Worm (Caenorhabditis elegans) whole organism, L1 larva: ENCODE data around the gene twk-45.

ENCODE experiments used
- C04F5.9 ChIP-seq: sonication (generic microtip); optimal IDR thresholded peaks from 2 replicates; lab custom pipeline; 2016; ENCODE audit warnings: missing genetic modification characterization, missing compliant biosample characterization
- C16A3.4 ChIP-seq: fragments of 150-350 bp; optimal IDR thresholded peaks from 2 replicates; lab custom pipeline; 2014; ENCODE audit warnings: missing biosample characterization, missing genetic modification characterization
- Y116A8C.19 ChIP-seq: sonication (generic microtip); optimal IDR thresholded peaks from 2 replicates; lab custom pipeline; 2016; ENCODE audit warnings: missing compliant biosample characterization, missing genetic modification characterization, borderline replicate concordance
- alr-1 ChIP-seq: fragments of 200-800 bp; sonication (Bioruptor generic); optimal IDR thresholded peaks from 2 replicates; lab custom pipeline; 2018; ENCODE audit warnings: borderline replicate concordance, mild to moderate bottlenecking, missing genetic modification characterization, missing compliant biosample characterization
- aly-2 ChIP-seq: fragments of 150-350 bp; optimal IDR thresholded peaks from 2 replicates; lab custom pipeline; 2014; ENCODE audit warnings: missing biosample characterization, missing genetic modification characterization
- ceh-90 ChIP-seq: sonication (generic microtip); optimal IDR thresholded peaks from 2 replicates; lab custom pipeline; 2016; ENCODE audit warnings: missing genetic modification characterization, missing compliant biosample characterization
- dpl-1 ChIP-seq, 3 experiments: fragments of 150-350 bp in 2 of 3; sonication (generic microtip) in 1 of 3; optimal IDR thresholded peaks; 2 replicates each; lab custom pipeline; 2014 to 2017; ENCODE audit warnings: missing biosample characterization in 3 of 3, missing genetic modification characterization in 3 of 3, missing genetic modification reagents in 3 of 3
- dsc-1 ChIP-seq: sonication (generic microtip); optimal IDR thresholded peaks from 2 replicates; lab custom pipeline; 2016; ENCODE audit warnings: mild to moderate bottlenecking, missing genetic modification characterization, missing compliant biosample characterization
- efl-1 ChIP-seq, 4 experiments: fragments of 150-350 bp; optimal IDR thresholded peaks in 3 of 4; peaks in 1 of 4; 1 replicate in 1 of 4; 2 replicates in 3 of 4; lab custom pipeline; 2014; ENCODE audit warnings: missing biosample characterization in 2 of 4, missing genetic modification characterization in 2 of 4, missing genetic modification reagents in 2 of 4
- efl-3 ChIP-seq: fragments of 200-800 bp; sonication (Bioruptor generic); optimal IDR thresholded peaks from 2 replicates; lab custom pipeline; 2018; ENCODE audit warnings: mild to moderate bottlenecking, missing genetic modification characterization, missing compliant biosample characterization
- elt-2 ChIP-seq: sonication (generic microtip); optimal IDR thresholded peaks from 2 replicates; lab custom pipeline; 2016; ENCODE audit warnings: missing genetic modification characterization, mild to moderate bottlenecking, inconsistent platforms, missing compliant biosample characterization, missing genetic modification reagents
- elt-3 ChIP-seq, 6 experiments: fragments of 150-350 bp in 1 of 6; sonication (generic microtip); optimal IDR thresholded peaks; 2 replicates each; lab custom pipeline; 2017 to 2018; ENCODE audit warnings: missing biosample characterization in 6 of 6, missing genetic modification characterization in 6 of 6, inconsistent platforms in 1 of 6
- ets-5 ChIP-seq: fragments of 200-800 bp; sonication (Bioruptor generic); IDR thresholded peaks from 2 replicates; pipeline ENCODE4 v1.3.6; 2022; ENCODE audit warnings: missing genetic modification characterization, missing compliant biosample characterization
- fkh-8 ChIP-seq: sonication (generic microtip); optimal IDR thresholded peaks from 2 replicates; lab custom pipeline; 2016; ENCODE audit warnings: mild to moderate bottlenecking, missing genetic modification characterization, missing compliant biosample characterization
- fos-1 ChIP-seq: fragments of 150-350 bp; optimal IDR thresholded peaks from 2 replicates; lab custom pipeline; 2014; ENCODE audit warnings: missing biosample characterization, missing genetic modification characterization
- grh-1 ChIP-seq: fragments of 200-800 bp; sonication (Bioruptor generic); IDR thresholded peaks from 2 replicates; pipeline ENCODE4 v1.3.6; 2022; ENCODE audit warnings: missing genetic modification reagents, missing genetic modification characterization, missing compliant biosample characterization
- hlh-17 ChIP-seq: fragments of 200-800 bp; sonication (Bioruptor generic); optimal IDR thresholded peaks from 2 replicates; lab custom pipeline; 2018; ENCODE audit warnings: missing genetic modification characterization, mild to moderate bottlenecking, missing compliant biosample characterization, moderate library complexity, borderline replicate concordance
- hpl-2 ChIP-seq: fragments of 150-350 bp; optimal IDR thresholded peaks from 2 replicates; lab custom pipeline; 2014; ENCODE audit warnings: missing biosample characterization, missing genetic modification reagents, missing genetic modification characterization
- irx-1 ChIP-seq: sonication (generic microtip); optimal IDR thresholded peaks from 2 replicates; lab custom pipeline; 2016; ENCODE audit warnings: missing genetic modification characterization, missing compliant biosample characterization
- jun-1 ChIP-seq: fragments of 150-350 bp; optimal IDR thresholded peaks from 2 replicates; lab custom pipeline; 2014; ENCODE audit warnings: missing biosample characterization, missing genetic modification reagents, missing genetic modification characterization
- lin-13 ChIP-seq: fragments of 150-350 bp; optimal IDR thresholded peaks from 2 replicates; lab custom pipeline; 2014; ENCODE audit warnings: missing biosample characterization, missing genetic modification reagents, missing genetic modification characterization
- lin-35 ChIP-seq, 2 experiments: fragments of 150-350 bp; optimal IDR thresholded peaks; 2 replicates each; lab custom pipeline; 2014; ENCODE audit warnings: missing biosample characterization in 2 of 2, missing genetic modification characterization in 2 of 2, missing genetic modification reagents in 2 of 2
- mab-9 ChIP-seq: fragments of 200-800 bp; sonication (Bioruptor generic); IDR thresholded peaks from 2 replicates; pipeline ENCODE4 v1.3.6; 2022; ENCODE audit warnings: missing genetic modification reagents, missing genetic modification characterization, missing compliant biosample characterization
- mep-1 ChIP-seq: fragments of 150-350 bp; optimal IDR thresholded peaks from 2 replicates; lab custom pipeline; 2014; ENCODE audit warnings: missing biosample characterization, missing genetic modification characterization
- nhr-12 ChIP-seq: sonication (generic microtip); optimal IDR thresholded peaks from 2 replicates; lab custom pipeline; 2017; ENCODE audit warnings: missing biosample characterization, missing genetic modification characterization
- nhr-20 ChIP-seq: sonication (generic microtip); optimal IDR thresholded peaks from 2 replicates; lab custom pipeline; 2016; ENCODE audit warnings: mild to moderate bottlenecking, missing genetic modification characterization, missing compliant biosample characterization
- nhr-47 ChIP-seq: sonication (generic microtip); optimal IDR thresholded peaks from 2 replicates; lab custom pipeline; 2016; ENCODE audit warnings: mild to moderate bottlenecking, missing genetic modification characterization, moderate library complexity, missing compliant biosample characterization
- nhr-71 ChIP-seq: sonication (generic microtip); optimal IDR thresholded peaks from 2 replicates; lab custom pipeline; 2016; ENCODE audit warnings: mild to moderate bottlenecking, missing genetic modification characterization, moderate library complexity, missing compliant biosample characterization
- nhr-76 ChIP-seq: sonication (generic microtip); optimal IDR thresholded peaks from 2 replicates; lab custom pipeline; 2017; ENCODE audit warnings: missing biosample characterization, missing genetic modification characterization
- pax-3 ChIP-seq: fragments of 200-800 bp; sonication (Bioruptor generic); optimal IDR thresholded peaks from 2 replicates; lab custom pipeline; 2018; ENCODE audit warnings: mild to moderate bottlenecking, missing genetic modification characterization, moderate library complexity, missing compliant biosample characterization
- pqm-1 ChIP-seq: sonication (generic microtip); optimal IDR thresholded peaks from 3 replicates; lab custom pipeline; 2017; ENCODE audit warnings: missing biosample characterization, missing genetic modification characterization
- rnt-1 ChIP-seq: sonication (generic microtip); optimal IDR thresholded peaks from 2 replicates; lab custom pipeline; 2016; ENCODE audit warnings: mild to moderate bottlenecking, missing genetic modification characterization, moderate library complexity, missing compliant biosample characterization
- skn-1 ChIP-seq: fragments of 150-350 bp; optimal IDR thresholded peaks from 2 replicates; lab custom pipeline; 2014; ENCODE audit warnings: missing biosample characterization, missing genetic modification characterization
- snpc-4 ChIP-seq: fragments of 150-350 bp; optimal IDR thresholded peaks from 2 replicates; lab custom pipeline; 2014; ENCODE audit warnings: missing biosample characterization, missing genetic modification characterization
- snu-23 ChIP-seq: sonication (generic microtip); optimal IDR thresholded peaks from 2 replicates; lab custom pipeline; 2016; ENCODE audit warnings: missing genetic modification characterization, missing compliant biosample characterization
- sox-4 ChIP-seq: sonication (generic microtip); optimal IDR thresholded peaks from 2 replicates; lab custom pipeline; 2016; ENCODE audit warnings: missing genetic modification characterization, missing compliant biosample characterization
- sptf-1 ChIP-seq: fragments of 150-350 bp; optimal IDR thresholded peaks from 2 replicates; lab custom pipeline; 2014; ENCODE audit warnings: missing biosample characterization, missing genetic modification characterization
- sup-37 ChIP-seq: fragments of 200-800 bp; sonication (Bioruptor generic); optimal IDR thresholded peaks from 2 replicates; lab custom pipeline; 2018; ENCODE audit warnings: mild to moderate bottlenecking, missing genetic modification characterization, missing compliant biosample characterization
- swsn-7 ChIP-seq: sonication (generic microtip); optimal IDR thresholded peaks from 2 replicates; lab custom pipeline; 2016; ENCODE audit warnings: missing genetic modification characterization, missing compliant biosample characterization
- tbx-2 ChIP-seq: sonication (generic microtip); optimal IDR thresholded peaks from 2 replicates; lab custom pipeline; 2016; ENCODE audit warnings: missing genetic modification characterization, missing compliant biosample characterization
- unc-30 ChIP-seq: sonication (generic microtip); optimal IDR thresholded peaks from 2 replicates; lab custom pipeline; 2017; ENCODE audit warnings: missing biosample characterization, missing genetic modification characterization
- unc-62 ChIP-seq: fragments of 150-350 bp; optimal IDR thresholded peaks from 2 replicates; lab custom pipeline; 2014; ENCODE audit warnings: missing biosample characterization, missing genetic modification reagents, missing genetic modification characterization
- vab-15 ChIP-seq: sonication (generic microtip); optimal IDR thresholded peaks from 2 replicates; lab custom pipeline; 2017; ENCODE audit warnings: missing genotype, mild to moderate bottlenecking, missing genetic modification characterization, missing compliant biosample characterization
- xbp-1 ChIP-seq: sonication (generic microtip); optimal IDR thresholded peaks from 2 replicates; lab custom pipeline; 2016; ENCODE audit warnings: missing genetic modification characterization, missing compliant biosample characterization
- zip-4 ChIP-seq: fragments of 200-800 bp; sonication (Bioruptor generic); optimal IDR thresholded peaks from 2 replicates; lab custom pipeline; 2018; ENCODE audit warnings: mild to moderate bottlenecking, missing genetic modification characterization, moderate library complexity, missing compliant biosample characterization
- ztf-11 ChIP-seq, 2 experiments: sonication (generic microtip); optimal IDR thresholded peaks; 2 replicates each; lab custom pipeline; 2016 to 2017; ENCODE audit warnings: missing genetic modification characterization in 2 of 2, missing biosample characterization in 1 of 2, missing compliant biosample characterization in 1 of 2

The twk-45 gene

DNA sequence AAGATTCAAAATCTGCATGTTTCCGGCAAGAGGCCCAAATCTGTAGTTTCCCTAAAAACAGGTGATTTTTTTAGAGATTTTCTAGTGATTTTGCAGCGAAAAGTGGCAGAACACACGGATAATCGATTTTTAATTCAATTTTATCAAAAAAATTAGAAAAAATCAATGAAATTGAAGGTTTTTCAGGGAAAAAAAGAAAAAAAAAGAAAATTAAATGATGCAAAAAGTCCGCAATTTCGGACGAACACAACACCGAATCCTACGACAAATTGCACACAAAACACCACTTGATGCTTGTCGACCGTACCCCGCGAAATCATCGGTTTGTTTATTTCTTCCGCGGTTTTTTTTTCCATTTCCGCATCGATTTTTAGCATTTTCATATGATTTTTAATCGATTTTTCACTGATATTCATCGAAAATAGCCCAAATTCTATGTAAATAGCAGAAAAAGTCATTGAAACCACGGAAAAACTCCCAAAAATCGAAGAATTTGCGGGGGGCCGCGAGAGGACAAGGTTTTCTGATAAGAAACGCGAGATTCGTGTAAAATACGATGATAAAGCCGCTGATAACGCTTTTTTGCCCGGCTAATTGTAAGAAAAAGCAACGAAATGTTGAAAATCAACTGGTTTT lies 13.3 kb upstream of the twk-45 start, which contains the start of gene tufm-1 (continued):
- TF ChIP-seq elt-2 (tag; lab: Kevin White, UChicago): peak; percentile 21
- no peak for TF ChIP-seq fos-1 (tag; lab: Kevin White, UChicago)
- TF ChIP-seq mab-9 (GFP tag; lab: Robert Waterston, UW): no peak
- no peak for TF ChIP-seq alr-1 (tag; lab: Kevin White, UChicago)
- no peak for TF ChIP-seq Y116A8C.19 (tag; lab: Kevin White, UChicago)
- TF ChIP-seq nhr-76 (tag; lab: Kevin White, UChicago): no peak
- TF ChIP-seq jun-1: peak; percentile 47
- TF ChIP-seq ztf-11 (tag; optimal IDR thresholded peaks at IDR 0.05; lab: Kevin White, UChicago): no peak
- peak; percentile 64 for TF ChIP-seq nhr-47 (tag; lab: Kevin White, UChicago)
- peak; percentile 47 for TF ChIP-seq C16A3.4 (tag; lab: Kevin White, UChicago)
- TF ChIP-seq mep-1 (tag; lab: Kevin White, UChicago): peak; percentile 61
- no peak for TF ChIP-seq C04F5.9 (tag; lab: Kevin White, UChicago)
- peak; percentile 74 to 78 for TF ChIP-seq lin-35 (GFP tag; optimal IDR thresholded peaks at IDR 0.05; lab: Kevin White, UChicago)
- TF ChIP-seq snpc-4 (tag; lab: Kevin White, UChicago): peak; percentile 10
- TF ChIP-seq nhr-12 (tag; lab: Kevin White, UChicago): no peak
- TF ChIP-seq pax-3 (tag; lab: Kevin White, UChicago): no peak
- no peak for TF ChIP-seq grh-1
- TF ChIP-seq unc-62 (GFP tag; lab: Kevin White, UChicago): no peak
- TF ChIP-seq skn-1 (tag; lab: Kevin White, UChicago): peak; percentile 59
- TF ChIP-seq elt-3 (tag; optimal IDR thresholded peaks at IDR 0.05; lab: Kevin White, UChicago): peak in 1 of 6 experiments; percentile 31
- peak; percentile 50 for TF ChIP-seq fkh-8 (tag; lab: Kevin White, UChicago)

DNA sequence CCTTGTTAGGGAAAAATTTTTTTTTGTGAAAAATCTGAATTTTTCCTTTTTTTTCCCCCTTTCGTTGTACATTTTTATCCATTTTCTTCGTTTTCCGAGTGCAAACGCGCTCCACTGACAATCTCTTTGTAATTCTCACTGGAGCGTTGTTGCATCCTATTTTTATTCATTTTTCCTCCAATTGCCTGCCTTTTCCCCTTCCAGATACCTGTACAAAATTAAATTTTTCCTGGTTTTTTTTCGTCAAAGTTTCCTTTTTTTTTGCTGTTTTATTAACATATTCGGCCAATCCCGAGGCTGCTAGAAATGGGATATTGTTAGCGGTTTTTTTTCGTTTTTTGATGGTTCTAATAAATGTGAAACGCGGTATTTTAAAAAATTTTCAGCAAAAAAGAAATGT lies 9.7 kb upstream of the twk-45 start:
- TF ChIP-seq nhr-71 (tag; lab: Kevin White, UChicago) (peak; percentile 7), sup-37 (GFP tag; lab: Kevin White, UChicago) (no peak), aly-2 (tag; lab: Kevin White, UChicago) (peak; percentile 23), snu-23 (GFP tag; lab: Kevin White, UChicago) (no peak), efl-3 (GFP tag; lab: Kevin White, UChicago) (no peak), hlh-17 (no peak), ceh-90 (tag; lab: Kevin White, UChicago) (no peak), irx-1 (tag; lab: Kevin White, UChicago) (no peak), efl-1 (optimal IDR thresholded peaks at IDR 0.05; lab: Kevin White, UChicago) (peak; percentile 5 to 6), efl-1 (GFP tag; optimal IDR thresholded peaks at IDR 0.05 in 1 of 2; lab: Kevin White, UChicago) (no peak)

DNA sequence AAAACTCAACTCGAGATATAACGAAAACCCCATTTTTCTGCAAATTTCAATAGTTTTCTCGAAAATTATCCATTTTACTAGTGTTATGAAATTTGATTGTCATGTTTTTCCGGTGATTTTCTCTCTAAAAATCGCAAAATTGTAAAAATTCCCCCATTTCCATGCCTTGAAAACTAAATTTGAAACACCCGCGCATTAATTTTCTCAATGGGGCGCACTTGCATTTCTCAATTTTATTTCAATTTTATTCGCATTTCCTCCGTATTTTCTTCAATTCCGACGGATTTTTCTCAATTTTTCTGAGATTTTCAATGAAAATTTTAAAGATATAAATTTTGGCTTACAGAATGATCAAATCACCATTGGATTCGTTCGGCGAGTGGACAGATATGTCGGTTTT lies 3.4 kb upstream of the twk-45 start, which contains the start of gene Y71H2AM.3:
Y71H2AM.3 (plus strand) TSS at position 347 of the 400 bp plus-strand sequence.
- TF ChIP-seq swsn-7 (peak; percentile 41), C04F5.9 (tag; lab: Kevin White, UChicago) (peak; percentile 40), xbp-1 (tag; lab: Kevin White, UChicago) (peak; percentile 52), sox-4 (tag; lab: Kevin White, UChicago) (no peak), tbx-2 (tag; lab: Kevin White, UChicago) (peak; percentile 35), nhr-47 (tag; lab: Kevin White, UChicago) (peak; percentile 75), elt-2 (tag; lab: Kevin White, UChicago) (no peak), vab-15 (tag; lab: Kevin White, UChicago) (peak; percentile 32), pqm-1 (tag; lab: Kevin White, UChicago) (no peak), sptf-1 (tag; lab: Kevin White, UChicago) (no peak), Y116A8C.19 (tag; lab: Kevin White, UChicago) (no peak), ets-5 (no peak), lin-13 (GFP tag; lab: Kevin White, UChicago) (peak; percentile 23), snpc-4 (tag; lab: Kevin White, UChicago) (peak; percentile 4), nhr-71 (tag; lab: Kevin White, UChicago) (peak; percentile 66), lin-35 (GFP tag; optimal IDR thresholded peaks at IDR 0.05; lab: Kevin White, UChicago) (peak; percentile 95 to 96), dsc-1 (tag; lab: Kevin White, UChicago) (peak; percentile 62), hpl-2 (GFP tag; lab: Kevin White, UChicago) (no peak), unc-30 (tag; lab: Kevin White, UChicago) (no peak), nhr-20 (tag; lab: Kevin White, UChicago) (peak; percentile 27), fos-1 (tag; lab: Kevin White, UChicago) (peak; percentile 38), efl-1 (optimal IDR thresholded peaks at IDR 0.05; lab: Kevin White, UChicago) (peak; percentile 95 to 96), efl-1 (GFP tag; optimal IDR thresholded peaks at IDR 0.05 in 1 of 2; lab: Kevin White, UChicago) (peak; percentile 95 to 99), rnt-1 (tag; lab: Kevin White, UChicago) (no peak), dpl-1 (GFP tag; optimal IDR thresholded peaks at IDR 0.05; lab: Kevin White, UChicago) (peak; percentile 92 to 94 (median 93)), zip-4 (GFP tag; lab: Kevin White, UChicago) (peak; percentile 10)
